Worm (Caenorhabditis elegans) whole organism, L4 larva: ENCODE results near the gene K02E11.3.

ENCODE experiments used
- F10B5.3 ChIP-seq: sonication (generic microtip); optimal IDR thresholded peaks from 2 replicates; lab custom pipeline; 2016; ENCODE audit warnings: mild to moderate bottlenecking, missing genetic modification characterization, missing compliant biosample characterization
- F44E2.7 ChIP-seq: fragments of 200-800 bp; sonication (Bioruptor generic); IDR thresholded peaks from 2 replicates; pipeline ENCODE4 v2.1.2; 2022; ENCODE audit warnings: missing genetic modification characterization, missing compliant biosample characterization
- F49E8.2 ChIP-seq: sonication (generic microtip); optimal IDR thresholded peaks from 2 replicates; lab custom pipeline; 2016; ENCODE audit warnings: missing compliant biosample characterization, mild to moderate bottlenecking, missing genetic modification characterization, borderline replicate concordance
- Y5F2A.4 ChIP-seq: fragments of 200-800 bp; sonication (Bioruptor generic); optimal IDR thresholded peaks from 2 replicates; lab custom pipeline; 2018; ENCODE audit warnings: mild to moderate bottlenecking, missing genetic modification characterization, missing compliant biosample characterization
- aha-1 ChIP-seq: fragments of 150-350 bp; peaks from one replicate; lab custom pipeline; 2014; ENCODE audit warnings: missing biosample characterization, missing genetic modification characterization
- arid-1 ChIP-seq: fragments of 200-800 bp; sonication (Bioruptor generic); conservative IDR thresholded peaks from 2 replicates; pipeline ENCODE4 v1.3.6; 2022; ENCODE audit warnings: missing genetic modification reagents, missing genetic modification characterization, missing compliant biosample characterization
- attf-4 ChIP-seq: sonication (generic microtip); optimal IDR thresholded peaks from 3 replicates; lab custom pipeline; 2017; ENCODE audit warnings: missing biosample characterization, missing genetic modification characterization
- ceh-28 ChIP-seq: fragments of 150-350 bp; optimal IDR thresholded peaks from 2 replicates; lab custom pipeline; 2014; ENCODE audit warnings: missing biosample characterization, missing genetic modification reagents, missing genetic modification characterization
- ceh-44 ChIP-seq: fragments of 200-800 bp; sonication (Bioruptor generic); IDR thresholded peaks from 2 replicates; pipeline ENCODE4 v1.3.6; 2022; ENCODE audit warnings: missing genetic modification reagents, missing genetic modification characterization, missing compliant biosample characterization
- cey-2 ChIP-seq: sonication (generic microtip); optimal IDR thresholded peaks from 3 replicates; lab custom pipeline; 2017; ENCODE audit warnings: missing genetic modification characterization, mild to moderate bottlenecking, missing compliant biosample characterization, antibody characterized with exemption, borderline replicate concordance; ENCODE audit not compliant: insufficient read depth
- ctbp-1 ChIP-seq: fragments of 200-800 bp; sonication (Bioruptor generic); IDR thresholded peaks from 2 replicates; pipeline ENCODE4 v1.3.6; 2022; ENCODE audit warnings: missing genetic modification reagents, missing genetic modification characterization, missing compliant biosample characterization
- daf-8 ChIP-seq: fragments of 200-800 bp; sonication (Bioruptor generic); IDR thresholded peaks from 2 replicates; pipeline ENCODE4 v1.3.6; 2022; ENCODE audit warnings: missing genetic modification characterization, missing compliant biosample characterization
- dmd-6 ChIP-seq: fragments of 200-800 bp; sonication (Bioruptor generic); IDR thresholded peaks from 2 replicates; pipeline ENCODE4 v1.3.6; 2022; ENCODE audit warnings: missing genetic modification reagents, missing genetic modification characterization, missing compliant biosample characterization
- duxl-1 ChIP-seq: sonication (generic microtip); optimal IDR thresholded peaks from 2 replicates; lab custom pipeline; 2016; ENCODE audit warnings: mild to moderate bottlenecking, missing genetic modification characterization, moderate library complexity, missing compliant biosample characterization; ENCODE audit not compliant: poor library complexity
- egl-43 ChIP-seq: fragments of 200-800 bp; sonication (Bioruptor generic); IDR thresholded peaks from 2 replicates; pipeline ENCODE4 v1.3.6; 2022; ENCODE audit warnings: missing genetic modification reagents, missing genetic modification characterization, missing compliant biosample characterization
- fos-1 ChIP-seq: fragments of 150-350 bp; optimal IDR thresholded peaks from 2 replicates; lab custom pipeline; 2014; ENCODE audit warnings: missing biosample characterization, missing genetic modification characterization
- gei-8 ChIP-seq: fragments of 200-800 bp; sonication (Bioruptor generic); optimal IDR thresholded peaks from 2 replicates; lab custom pipeline; 2018; ENCODE audit warnings: mild to moderate bottlenecking, missing genetic modification characterization, missing compliant biosample characterization
- hif-1 ChIP-seq, 2 experiments: sonication (generic microtip); optimal IDR thresholded peaks; 2 replicates each; lab custom pipeline; 2016 to 2017; ENCODE audit warnings: missing compliant biosample characterization in 2 of 2, missing genetic modification characterization in 2 of 2, missing genetic modification reagents in 2 of 2, missing genotype in 2 of 2, mild to moderate bottlenecking in 1 of 2
- jun-1 ChIP-seq: fragments of 150-350 bp; optimal IDR thresholded peaks from 2 replicates; lab custom pipeline; 2014; ENCODE audit warnings: missing biosample characterization, missing genetic modification reagents, missing genetic modification characterization
- lin-38 ChIP-seq: fragments of 200-800 bp; sonication (Bioruptor generic); IDR thresholded peaks from 2 replicates; pipeline ENCODE4 v1.3.6; 2022; ENCODE audit warnings: missing genetic modification reagents, missing genetic modification characterization, missing compliant biosample characterization
- lir-3 ChIP-seq: sonication (generic microtip); optimal IDR thresholded peaks from 2 replicates; lab custom pipeline; 2016; ENCODE audit warnings: mild to moderate bottlenecking, missing genetic modification characterization, missing compliant biosample characterization
- lsy-2 ChIP-seq, 2 experiments: fragments of 150-350 bp in 1 of 2; sonication (generic microtip) in 1 of 2; optimal IDR thresholded peaks; 2 replicates each; lab custom pipeline; 2014 to 2017; ENCODE audit warnings: missing biosample characterization in 2 of 2, missing genetic modification characterization in 2 of 2
- mdl-1 ChIP-seq, 2 experiments: fragments of 150-350 bp in 1 of 2; sonication (generic microtip) in 1 of 2; optimal IDR thresholded peaks; 2 replicates each; lab custom pipeline; 2014 to 2017; ENCODE audit warnings: missing biosample characterization in 2 of 2, missing genetic modification characterization in 2 of 2
- mdt-29 ChIP-seq: fragments of 200-800 bp; sonication (Bioruptor generic); IDR thresholded peaks from 2 replicates; pipeline ENCODE4 v1.3.6; 2022; ENCODE audit warnings: missing genetic modification reagents, missing genetic modification characterization, missing compliant biosample characterization
- mxl-2 ChIP-seq: fragments of 200-800 bp; sonication (Bioruptor generic); conservative IDR thresholded peaks from 2 replicates; pipeline ENCODE4 v1.3.6; 2022; ENCODE audit warnings: missing genetic modification reagents, missing genetic modification characterization, missing compliant biosample characterization
- nhr-10 ChIP-seq: fragments of 150-350 bp; optimal IDR thresholded peaks from 2 replicates; lab custom pipeline; 2014; ENCODE audit warnings: missing biosample characterization, missing genetic modification characterization
- nhr-25 ChIP-seq: sonication (generic microtip); optimal IDR thresholded peaks from 2 replicates; lab custom pipeline; 2017; ENCODE audit warnings: missing genetic modification characterization, mild to moderate bottlenecking, missing compliant biosample characterization, antibody characterized with exemption, moderate library complexity, borderline replicate concordance; ENCODE audit not compliant: insufficient read depth
- nhr-41 ChIP-seq: fragments of 200-800 bp; sonication (Bioruptor generic); IDR thresholded peaks from 2 replicates; pipeline ENCODE4 v1.3.6; 2022; ENCODE audit warnings: missing genetic modification reagents, missing genetic modification characterization, missing compliant biosample characterization
- nhr-6 ChIP-seq: fragments of 150-350 bp; optimal IDR thresholded peaks from 2 replicates; lab custom pipeline; 2014; ENCODE audit warnings: missing biosample characterization, missing genetic modification characterization
- rbr-2 ChIP-seq: sonication (generic microtip); optimal IDR thresholded peaks from 2 replicates; lab custom pipeline; 2016; ENCODE audit warnings: missing genotype, missing genetic modification characterization, missing compliant biosample characterization
- saeg-2 ChIP-seq: fragments of 200-800 bp; sonication (Bioruptor generic); IDR thresholded peaks from 2 replicates; pipeline ENCODE4 v1.3.6; 2022; ENCODE audit warnings: missing genetic modification reagents, missing genetic modification characterization, missing compliant biosample characterization
- sdz-12 ChIP-seq: fragments of 200-800 bp; sonication (Bioruptor generic); optimal IDR thresholded peaks from 2 replicates; lab custom pipeline; 2018; ENCODE audit warnings: mild to moderate bottlenecking, missing genetic modification characterization, missing compliant biosample characterization
- zag-1 ChIP-seq: fragments of 150-350 bp; optimal IDR thresholded peaks from 2 replicates; lab custom pipeline; 2014; ENCODE audit warnings: missing biosample characterization, missing genetic modification characterization

The K02E11.3 gene

ce11 chrV:14267326-14267942 is 20.8 kb upstream of the K02E11.3 start (continued):
- TF ChIP-seq mdt-29 (GFP tag; lab: Robert Waterston, UW) (no peak), nhr-10 (tag; lab: Kevin White, UChicago) (no peak), hif-1 (tag; optimal IDR thresholded peaks at IDR 0.05; lab: Kevin White, UChicago) (no peak), nhr-25 (tag; lab: Kevin White, UChicago) (no peak), ceh-44 (GFP tag; lab: Robert Waterston, UW) (no peak), lsy-2 (tag; optimal IDR thresholded peaks at IDR 0.05; lab: Kevin White, UChicago) (no peak), duxl-1 (no peak), daf-8 (GFP tag; lab: Robert Waterston, UW) (no peak), F44E2.7 (no peak), gei-8 (GFP tag; lab: Kevin White, UChicago) (no peak), F49E8.2 (tag; lab: Kevin White, UChicago) (peak; percentile 28), zag-1 (no peak), arid-1 (GFP tag; lab: Robert Waterston, UW) (0 out of 2 replicates have a peak, but pooled peaks have one; percentile 9), jun-1 (tag; lab: Kevin White, UChicago) (no peak), dmd-6 (no peak)

ce11 chrV:14260831-14261230 is 14.2 kb upstream of the K02E11.3 start, which contains the start of gene F40G12.2:
TSS of gene F40G12.2 (minus strand) at chrV:14260931.
- no peak for TF ChIP-seq aha-1 (tag; lab: Kevin White, UChicago)
- no peak for TF ChIP-seq rbr-2 (tag; lab: Kevin White, UChicago)
- TF ChIP-seq lin-38 (GFP tag; lab: Robert Waterston, UW), result no peak
- TF ChIP-seq sdz-12 (GFP tag; lab: Kevin White, UChicago), result no peak
- TF ChIP-seq Y5F2A.4 (GFP tag; lab: Kevin White, UChicago), result no peak
- TF ChIP-seq mdt-29 (GFP tag; lab: Robert Waterston, UW), result no peak
- TF ChIP-seq attf-4 (tag; lab: Kevin White, UChicago), result no peak

- TF ChIP-seq ceh-28 (tag; lab: Kevin White, UChicago) (no peak), ceh-44 (GFP tag; lab: Robert Waterston, UW) (no peak), fos-1 (tag; lab: Kevin White, UChicago) (no peak), mdl-1 (tag; optimal IDR thresholded peaks at IDR 0.05; lab: Kevin White, UChicago) (no peak), ctbp-1 (GFP tag; lab: Robert Waterston, UW) (no peak), nhr-41 (GFP tag; lab: Robert Waterston, UW) (no peak), nhr-6 (tag; lab: Kevin White, UChicago) (no peak), mxl-2 (GFP tag; lab: Robert Waterston, UW) (no peak), F10B5.3 (tag; lab: Kevin White, UChicago) (no peak)
- TF ChIP-seq, all 104 proteins: peak for 0
Observed at ce11 chrV:14256813-14257212, 10.2 kb upstream of the K02E11.3 start, which contains the start of gene sre-8. TSS of gene sre-8 (plus strand) at chrV:14257113.

ce11 chrV:14254221-14254620 is 7.6 kb upstream of the K02E11.3 start, which contains the start of gene K02E11.7:
TSS of gene K02E11.7 (minus strand) at chrV:14254321.
- no peak for TF ChIP-seq sdz-12 (GFP tag; lab: Kevin White, UChicago)
- no peak for TF ChIP-seq lir-3 (tag; lab: Kevin White, UChicago)
- no peak for TF ChIP-seq F49E8.2 (tag; lab: Kevin White, UChicago)
- TF ChIP-seq egl-43 (GFP tag; lab: Robert Waterston, UW), result no peak
- TF ChIP-seq saeg-2 (GFP tag; lab: Robert Waterston, UW), result no peak
- no peak for TF ChIP-seq aha-1 (tag; lab: Kevin White, UChicago)
- TF ChIP-seq cey-2 (tag; lab: Kevin White, UChicago), result no peak
